Worm (Caenorhabditis elegans) whole organism, L4 larva: Measurements from ENCODE around the gene C04B4.6.

Experiments
- dmd-8 ChIP-seq: fragments of 200-800 bp; sonication (Bioruptor generic); IDR thresholded peaks from 2 replicates; pipeline ENCODE4 v1.3.6; 2022; ENCODE audit warnings: missing genetic modification characterization, missing compliant biosample characterization
- lin-39 ChIP-seq: fragments of 150-350 bp; optimal IDR thresholded peaks from 2 replicates; lab custom pipeline; 2014; ENCODE audit warnings: missing biosample characterization, missing genetic modification reagents, missing genetic modification characterization
- mdl-1 ChIP-seq, 2 experiments: fragments of 150-350 bp in 1 of 2; sonication (generic microtip) in 1 of 2; optimal IDR thresholded peaks; 2 replicates each; lab custom pipeline; 2014 to 2017; ENCODE audit warnings: missing biosample characterization in 2 of 2, missing genetic modification characterization in 2 of 2
- nhr-237 ChIP-seq: sonication (generic microtip); optimal IDR thresholded peaks from 2 replicates; lab custom pipeline; 2017; ENCODE audit warnings: missing biosample characterization, missing genetic modification characterization
- nhr-25 ChIP-seq: sonication (generic microtip); optimal IDR thresholded peaks from 2 replicates; lab custom pipeline; 2017; ENCODE audit warnings: missing genetic modification characterization, mild to moderate bottlenecking, missing compliant biosample characterization, antibody characterized with exemption, moderate library complexity, borderline replicate concordance; ENCODE audit not compliant: insufficient read depth
- sdz-12 ChIP-seq: fragments of 200-800 bp; sonication (Bioruptor generic); optimal IDR thresholded peaks from 2 replicates; lab custom pipeline; 2018; ENCODE audit warnings: mild to moderate bottlenecking, missing genetic modification characterization, missing compliant biosample characterization
- unc-39 ChIP-seq: sonication (generic microtip); optimal IDR thresholded peaks from 2 replicates; lab custom pipeline; 2017; ENCODE audit warnings: missing biosample characterization, missing genetic modification characterization
- unc-62 ChIP-seq, 3 experiments: fragments of 150-350 bp in 1 of 3; sonication (generic microtip); optimal IDR thresholded peaks in 2 of 3; peaks in 1 of 3; 1 replicate in 1 of 3; 2 replicates in 2 of 3; lab custom pipeline; 2014 to 2017; ENCODE audit warnings: missing biosample characterization in 3 of 3, missing genetic modification characterization in 3 of 3, missing genetic modification reagents in 3 of 3, missing genotype in 1 of 3
- zag-1 ChIP-seq: fragments of 150-350 bp; optimal IDR thresholded peaks from 2 replicates; lab custom pipeline; 2014; ENCODE audit warnings: missing biosample characterization, missing genetic modification characterization

DNA sequence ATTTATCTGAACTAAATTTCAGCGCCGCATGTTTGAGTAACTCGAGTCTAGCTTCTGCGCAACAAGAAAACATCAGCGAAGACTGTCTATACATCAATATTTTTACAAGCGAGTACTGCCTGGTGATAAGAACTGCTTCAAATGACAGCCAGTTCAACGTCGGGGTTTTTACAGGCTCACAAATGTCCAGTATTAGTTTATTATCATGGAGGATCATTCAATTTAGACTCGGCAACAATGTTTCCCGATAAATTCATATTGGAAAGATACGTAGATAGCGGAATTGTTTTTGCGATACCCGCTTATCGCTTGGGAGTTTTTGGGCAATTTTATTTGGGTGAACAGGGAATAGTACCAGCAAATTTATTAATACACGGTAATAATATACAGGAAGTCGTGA, 45.1 kb downstream of the C04B4.6 start:
- no peak for TF ChIP-seq dmd-8 (GFP tag; lab: Robert Waterston, UW)
- no peak for TF ChIP-seq nhr-25 (tag; lab: Kevin White, UChicago)
- no peak for TF ChIP-seq unc-39 (tag; lab: Kevin White, UChicago)
- TF ChIP-seq nhr-237: no peak
- no peak for TF ChIP-seq mdl-1 (tag; optimal IDR thresholded peaks at IDR 0.05; lab: Kevin White, UChicago)
- TF ChIP-seq lin-39: no peak
- no peak for TF ChIP-seq unc-62 (GFP tag; optimal IDR thresholded peaks at IDR 0.05 in 1 of 2; lab: Kevin White, UChicago)
- no peak for TF ChIP-seq unc-62 (tag; optimal IDR thresholded peaks at IDR 0.05; lab: Kevin White, UChicago)
- no peak for TF ChIP-seq zag-1
- no peak for TF ChIP-seq sdz-12
